Worm (Caenorhabditis elegans) whole organism, young adult: ENCODE measurements around the gene pgp-12.

ENCODE experiments used
- C06A6.2 ChIP-seq: fragments of 200-800 bp; sonication (Bioruptor generic); conservative IDR thresholded peaks from 2 replicates; pipeline ENCODE4 v1.3.6; 2022; ENCODE audit warnings: missing genetic modification characterization, missing compliant biosample characterization
- ceh-27 ChIP-seq: fragments of 200-800 bp; sonication (Bioruptor generic); optimal IDR thresholded peaks from 2 replicates; lab custom pipeline; 2018; ENCODE audit warnings: mild to moderate bottlenecking, missing genetic modification characterization, moderate library complexity, missing compliant biosample characterization
- ceh-58 ChIP-seq: fragments of 200-800 bp; sonication (Bioruptor generic); IDR thresholded peaks from 2 replicates; pipeline ENCODE4 v1.3.6; 2022; ENCODE audit warnings: missing genetic modification characterization, missing compliant biosample characterization
- hrde-1 ChIP-seq: sonication (generic microtip); optimal IDR thresholded peaks from 2 replicates; lab custom pipeline; 2016; ENCODE audit warnings: missing genetic modification characterization, mild to moderate bottlenecking, missing compliant biosample characterization, moderate library complexity, missing genotype, missing genetic modification reagents, borderline replicate concordance
- nhr-90 ChIP-seq: sonication (generic microtip); optimal IDR thresholded peaks from 2 replicates; lab custom pipeline; 2016; ENCODE audit warnings: missing genotype, mild to moderate bottlenecking, missing genetic modification characterization, missing compliant biosample characterization
- snpc-4 ChIP-seq, 5 experiments: fragments of 150-350 bp in 1 of 5; sonication (generic microtip) in 4 of 5; optimal IDR thresholded peaks; 2 replicates each; lab custom pipeline; 2014 to 2018; ENCODE audit warnings: missing genetic modification characterization in 5 of 5, missing biosample characterization in 3 of 5, antibody characterized with exemption in 2 of 5, mild to moderate bottlenecking in 2 of 5, missing compliant biosample characterization in 2 of 5, missing genotype in 2 of 5, moderate library complexity in 2 of 5, missing genetic modification reagents in 1 of 5
- ztf-26 ChIP-seq: sonication (generic microtip); optimal IDR thresholded peaks from 2 replicates; lab custom pipeline; 2017; ENCODE audit warnings: missing genetic modification characterization, missing compliant biosample characterization

DNA sequence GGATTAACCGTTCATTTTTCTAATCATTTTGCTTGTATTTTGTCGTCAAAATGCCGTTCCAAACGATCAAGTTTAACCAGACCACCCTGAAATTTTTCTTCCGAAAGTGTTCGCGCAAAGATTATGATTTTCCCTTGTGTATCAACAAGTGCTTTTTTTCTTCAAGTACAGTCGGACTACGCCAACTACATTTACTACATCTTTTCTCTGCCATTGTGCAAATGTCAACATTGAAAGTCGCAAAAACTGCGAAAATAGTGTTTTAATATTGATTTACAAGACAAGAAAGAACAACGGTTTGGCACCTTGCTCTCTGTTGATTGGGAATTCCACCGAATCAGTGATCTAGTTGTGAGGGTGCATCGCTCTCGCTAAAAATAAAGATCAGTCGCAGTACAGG lies 19.2 kb downstream of the pgp-12 start:
- no peak for TF ChIP-seq C06A6.2
- TF ChIP-seq ceh-27 = no peak
- no peak for TF ChIP-seq ztf-26 (tag; lab: Kevin White, UChicago)
- TF ChIP-seq snpc-4 (GFP tag; optimal IDR thresholded peaks at IDR 0.05; lab: Kevin White, UChicago) = no peak
- no peak for TF ChIP-seq snpc-4 (tag; optimal IDR thresholded peaks at IDR 0.05; lab: Kevin White, UChicago)
- TF ChIP-seq nhr-90 (tag; lab: Kevin White, UChicago) = no peak
- TF ChIP-seq ceh-58 (GFP tag; lab: Robert Waterston, UW) = no peak
- TF ChIP-seq hrde-1 (tag; lab: Kevin White, UChicago) = no peak
